Fruit fly (Drosophila melanogaster): ENCODE results near the gene vri.

Gene vri

DNA sequence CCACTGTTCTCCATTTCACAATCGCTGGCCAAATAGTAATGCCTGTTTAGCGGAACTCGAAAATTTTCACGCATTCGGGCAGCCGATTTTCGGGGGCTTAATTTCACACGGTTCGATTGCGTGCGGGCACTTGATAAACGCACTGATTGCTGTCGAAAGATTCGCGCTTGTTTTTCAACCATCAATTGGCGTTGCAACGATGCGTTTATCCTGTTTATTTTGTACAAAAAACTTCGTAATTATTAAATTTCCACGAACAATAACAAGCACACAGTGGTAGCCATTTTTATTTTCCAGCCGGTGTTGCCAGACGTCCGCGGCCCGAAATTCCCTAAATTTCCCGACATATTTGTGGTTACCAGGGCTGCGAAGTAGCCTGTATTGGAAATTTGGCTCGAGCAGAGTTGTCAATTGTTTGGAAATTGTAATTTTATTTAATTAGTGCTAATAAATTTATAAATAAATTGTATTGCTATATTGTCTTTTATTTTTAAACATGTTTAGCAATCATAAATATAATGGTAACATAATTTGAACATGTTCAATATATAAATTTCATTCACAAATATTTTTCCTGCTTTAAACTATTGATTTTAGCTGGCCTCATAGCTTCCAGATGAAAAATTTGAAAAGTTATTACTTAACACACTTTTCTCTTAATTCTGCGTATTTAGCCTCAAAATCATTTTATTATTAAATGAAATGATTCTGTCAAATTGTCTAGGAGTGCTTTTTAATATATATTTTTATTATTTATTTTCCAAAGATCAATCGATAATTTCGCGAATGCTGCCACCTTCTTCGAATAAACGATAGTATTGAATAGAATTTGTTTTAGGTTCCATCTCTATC, 37.9 kb downstream of the vri start, which contains the start of the genes Ncoa6 and cype (continued):
- TF ChIP-seq Nf-YC (tag; optimal IDR thresholded peaks at IDR 0.05) (peak; percentile 73), CG43689 (GFP tag; IDR thresholded peaks at IDR 0.05) (no peak), maf-S (GFP tag; optimal IDR thresholded peaks at IDR 0.05) (no peak), oc (tag; optimal IDR thresholded peaks at IDR 0.05) (no peak), Oli (tag; optimal IDR thresholded peaks at IDR 0.05) (peak; percentile 38), CG31441 (GFP tag; IDR thresholded peaks at IDR 0.05) (peak; percentile 62), en (GFP tag; optimal IDR thresholded peaks at IDR 0.05) (no peak), CG31224 (GFP tag; IDR thresholded peaks at IDR 0.05) (no peak), Dbx (GFP tag; IDR thresholded peaks at IDR 0.05) (0 out of 3 replicates have a peak, but pooled peaks have one; percentile 36), CG11696 (GFP tag; IDR thresholded peaks at IDR 0.05) (no peak), Hmr (GFP tag; optimal IDR thresholded peaks at IDR 0.05) (peak; percentile 64), jing (GFP tag; optimal IDR thresholded peaks at IDR 0.05) (no peak), BEAF-32 (GFP tag; optimal IDR thresholded peaks at IDR 0.05) (peak; percentile 74), CG9797 (GFP tag; optimal IDR thresholded peaks at IDR 0.05) (peak; percentile 71), sim (GFP tag; IDR thresholded peaks at IDR 0.05) (no peak), Mes4 (GFP tag; optimal IDR thresholded peaks at IDR 0.05) (no peak), Atf3 (GFP tag; optimal IDR thresholded peaks at IDR 0.05) (peak; percentile 9), CG30431 (GFP tag; optimal IDR thresholded peaks at IDR 0.05) (peak; percentile 16), pros (GFP tag; optimal IDR thresholded peaks at IDR 0.05) (no peak), BtbVII (GFP tag; optimal IDR thresholded peaks at IDR 0.05) (no peak), Xbp1 (GFP tag; optimal IDR thresholded peaks at IDR 0.05) (peak; percentile 63), twi (tag; optimal IDR thresholded peaks at IDR 0.05) (peak; percentile 38), tna (GFP tag; IDR thresholded peaks at IDR 0.05; ENCODE audit: partially characterized antibody) (peak; percentile 37; the same call in 1 of the 2 replicates), NFAT (GFP tag; IDR thresholded peaks at IDR 0.05) (peak; percentile 47; the same call in 1 of the 2 replicates), ems (GFP tag; optimal IDR thresholded peaks at IDR 0.05) (no peak), CG13287 (GFP tag; IDR thresholded peaks at IDR 0.05; ENCODE audit: partially characterized antibody) (peak; percentile 87), gt (GFP tag; IDR thresholded peaks at IDR 0.05) (no peak), B-H1 (GFP tag; IDR thresholded peaks at IDR 0.05) (0 out of 3 replicates have a peak, but pooled peaks have one; percentile 15), eve (GFP tag; optimal IDR thresholded peaks at IDR 0.05) (no peak), Optix (GFP tag; IDR thresholded peaks at IDR 0.05) (no peak), cad (GFP tag; optimal IDR thresholded peaks at IDR 0.05) (no peak), Sin3A (optimal IDR thresholded peaks at IDR 0.05) (peak; percentile 8), gcm (GFP tag; optimal IDR thresholded peaks at IDR 0.05) (peak; percentile 35), Ravus (GFP tag; IDR thresholded peaks at IDR 0.05) (no peak), al (GFP tag; IDR thresholded peaks at IDR 0.05) (peak; percentile 43; the same call in 1 of the 2 replicates), Sox100B (GFP tag; optimal IDR thresholded peaks at IDR 0.05) (no peak), pfk (GFP tag; optimal IDR thresholded peaks at IDR 0.05) (no peak), Dll (GFP tag; IDR thresholded peaks at IDR 0.05; ENCODE audit: partially characterized antibody) (peak; percentile 88), CG10209 (GFP tag; optimal IDR thresholded peaks at IDR 0.05) (peak; percentile 34), sug (tag; optimal IDR thresholded peaks at IDR 0.05) (peak; percentile 56), ash1 (GFP tag; optimal IDR thresholded peaks at IDR 0.05) (no peak), CG3281 (GFP tag; optimal IDR thresholded peaks at IDR 0.05) (no peak), CG11723 (GFP tag; optimal IDR thresholded peaks at IDR 0.05) (no peak), CG7987 (GFP tag; optimal IDR thresholded peaks at IDR 0.05) (peak; percentile 28), gfzf (GFP tag; optimal IDR thresholded peaks at IDR 0.05) (peak; percentile 80), CG8924 (tag; optimal IDR thresholded peaks at IDR 0.05) (peak; percentile 75), CG2199 (GFP tag; IDR thresholded peaks at IDR 0.05) (no peak), CG8089 (GFP tag; optimal IDR thresholded peaks at IDR 0.05) (no peak), trem (tag; optimal IDR thresholded peaks at IDR 0.05) (peak; percentile 44)

Measured in whole organism, embryonic.